Worm (Caenorhabditis elegans): Measurements from ENCODE around the gene ndub-3.
A peak's percentile ranks its signal among the peaks of the same experiment; 100 is the strongest.

Gene ndub-3

ce11 chrII:8931405-8932149 is 33.1 kb downstream of the ndub-3 start (continued):
- TF ChIP-seq ceh-82 (tag; optimal IDR thresholded peaks at IDR 0.05) (peak in 1 of 3 experiments; percentile 19), efl-1 (optimal IDR thresholded peaks at IDR 0.05) (no peak), efl-1 (GFP tag; optimal IDR thresholded peaks at IDR 0.05 in 1 of 2) (peak; percentile 3 to 6), zag-1 (tag; optimal IDR thresholded peaks at IDR 0.05) (no peak), snu-23 (GFP tag; optimal IDR thresholded peaks at IDR 0.05) (peak; percentile 56), nhr-77 (tag; optimal IDR thresholded peaks at IDR 0.05) (no peak), xbp-1 (tag; optimal IDR thresholded peaks at IDR 0.05) (peak; percentile 25)

ce11 chrII:8930763-8931162 is 33.9 kb downstream of the ndub-3 start, which contains the start of gene enol-1:
enol-1 (plus strand) TSS chrII:8930997.
- no peak for TF ChIP-seq sup-37 (GFP tag; optimal IDR thresholded peaks at IDR 0.05)
- no peak for TF ChIP-seq efl-3 (GFP tag; optimal IDR thresholded peaks at IDR 0.05)
- TF ChIP-seq snpc-4 (tag; optimal IDR thresholded peaks at IDR 0.05): no peak
- no peak for TF ChIP-seq dpl-1 (GFP tag; optimal IDR thresholded peaks at IDR 0.05)
- TF ChIP-seq elt-2 (tag; optimal IDR thresholded peaks at IDR 0.05): no peak
- TF ChIP-seq tlp-1 (tag; optimal IDR thresholded peaks at IDR 0.05): no peak
- TF ChIP-seq unc-130 (tag; optimal IDR thresholded peaks at IDR 0.05): no peak

ce11 chrII:8929771-8930170 is 34.9 kb downstream of the ndub-3 start, which contains the start of gene mrpl-50:
mrpl-50 (plus strand) TSS chrII:8929841.
- TF ChIP-seq pax-3 (tag; optimal IDR thresholded peaks at IDR 0.05) (no peak), tbx-2 (tag; optimal IDR thresholded peaks at IDR 0.05) (no peak), ets-5 (GFP tag; IDR thresholded peaks at IDR 0.05) (no peak), ama-1 (optimal IDR thresholded peaks at IDR 0.05) (no peak), mef-2 (tag; optimal IDR thresholded peaks at IDR 0.05) (no peak), efl-1 (optimal IDR thresholded peaks at IDR 0.05) (no peak), efl-1 (GFP tag; optimal IDR thresholded peaks at IDR 0.05 in 1 of 2) (peak in 1 of 2 experiments; percentile 78), dsc-1 (tag; optimal IDR thresholded peaks at IDR 0.05) (peak; percentile 6), ceh-82 (tag; optimal IDR thresholded peaks at IDR 0.05) (no peak), nhr-237 (tag; optimal IDR thresholded peaks at IDR 0.05) (no peak)

- TF ChIP-seq C16A3.4 (tag; optimal IDR thresholded peaks at IDR 0.05) (peak; percentile 70), skn-1 (tag; optimal IDR thresholded peaks at IDR 0.05) (peak; percentile 21), lir-3 (tag; optimal IDR thresholded peaks at IDR 0.05; ENCODE audit: poor library complexity) (peak; percentile 64), mep-1 (tag; optimal IDR thresholded peaks at IDR 0.05) (peak; percentile 67), elt-2 (tag; optimal IDR thresholded peaks at IDR 0.05) (no peak), ceh-90 (tag; optimal IDR thresholded peaks at IDR 0.05) (peak; percentile 65), C34B4.2 (tag; optimal IDR thresholded peaks at IDR 0.05) (no peak), swsn-7 (tag; optimal IDR thresholded peaks at IDR 0.05) (peak; percentile 31), nhr-85 (tag) (peak; percentile 66), nhr-47 (tag; optimal IDR thresholded peaks at IDR 0.05) (peak; percentile 38), nhr-19 (GFP tag; conservative IDR thresholded peaks at IDR 0.05) (no peak), ztf-11 (tag; optimal IDR thresholded peaks at IDR 0.05) (no peak), fkh-4 (tag; optimal IDR thresholded peaks at IDR 0.05; ENCODE audit: borderline replicate concordance) (no peak), ceh-82 (tag; optimal IDR thresholded peaks at IDR 0.05) (peak in 1 of 3 experiments; percentile 23), C04F5.9 (tag; optimal IDR thresholded peaks at IDR 0.05) (no peak), hlh-4 (tag; optimal IDR thresholded peaks at IDR 0.05) (no peak), aha-1 (tag; optimal IDR thresholded peaks at IDR 0.05) (no peak), dpl-1 (GFP tag; optimal IDR thresholded peaks at IDR 0.05) (peak; percentile 22 to 64 (median 37)), nhr-90 (tag; optimal IDR thresholded peaks at IDR 0.05; ENCODE audit: poor library complexity) (peak; percentile 28), mdl-1 (tag; optimal IDR thresholded peaks at IDR 0.05) (peak in 1 of 2 experiments; percentile 3), sptf-1 (tag; optimal IDR thresholded peaks at IDR 0.05) (no peak), lin-14 (GFP tag; optimal IDR thresholded peaks at IDR 0.05) (peak; percentile 69), unc-86 (tag; optimal IDR thresholded peaks at IDR 0.05) (no peak), snu-23 (GFP tag; optimal IDR thresholded peaks at IDR 0.05) (peak; percentile 68), elt-3 (tag; optimal IDR thresholded peaks at IDR 0.05) (peak in 1 of 6 experiments; percentile 35), lin-39 (tag; optimal IDR thresholded peaks at IDR 0.05) (no peak), pax-3 (tag; optimal IDR thresholded peaks at IDR 0.05) (no peak), unc-130 (tag; optimal IDR thresholded peaks at IDR 0.05) (peak; percentile 3), nhr-20 (tag; optimal IDR thresholded peaks at IDR 0.05) (peak; percentile 56), nhr-71 (tag; optimal IDR thresholded peaks at IDR 0.05) (peak; percentile 59)
Measured at ce11 chrII:8927253-8927791, 37.4 kb downstream of the ndub-3 start, which contains the start of gene cct-2. cct-2 (plus strand) TSS chrII:8927741.

All from whole organism, L1 larva.